Fruit fly (Drosophila melanogaster) whole organism, pupa: ENCODE data around the gene Tim17a1.

Source experiments
- CG10348 ChIP-seq: fragments of 200-800 bp; sonication (Bioruptor generic); IDR thresholded peaks from 2 replicates; pipeline ENCODE4 v1.3.6; 2022; ENCODE audit warnings: missing biosample characterization, missing genetic modification characterization
- CG32121 ChIP-seq: fragments of 200-800 bp; sonication (Bioruptor generic); IDR thresholded peaks from 2 replicates; pipeline ENCODE4 v1.3.6; 2022; ENCODE audit warnings: missing biosample characterization, missing genetic modification characterization
- CG4496 ChIP-seq: fragments of 200-800 bp; sonication (Bioruptor generic); IDR thresholded peaks from 3 replicates; pipeline ENCODE4 v1.3.6; 2022; ENCODE audit warnings: missing biosample characterization, missing genetic modification characterization
- CG9948 ChIP-seq: fragments of 200-800 bp; sonication (Bioruptor generic); optimal IDR thresholded peaks from 2 replicates; lab custom pipeline; 2018; ENCODE audit warnings: missing biosample characterization, mild to moderate bottlenecking, missing genetic modification characterization, moderate library complexity
- EcR ChIP-seq: fragments of 200-800 bp; sonication (Bioruptor generic); optimal IDR thresholded peaks from 3 replicates; lab custom pipeline; 2019; ENCODE audit warnings: missing biosample characterization, missing genetic modification characterization, mild to moderate bottlenecking, moderate library complexity, missing genetic modification reagents
- Pif1A ChIP-seq: fragments of 200-800 bp; sonication (Bioruptor generic); optimal IDR thresholded peaks from 3 replicates; lab custom pipeline; 2016; ENCODE audit warnings: missing biosample characterization, missing genetic modification characterization
- Pif1B ChIP-seq: fragments of 200-800 bp; sonication (Bioruptor generic); optimal IDR thresholded peaks from 3 replicates; lab custom pipeline; 2016; ENCODE audit warnings: missing biosample characterization, missing genetic modification characterization
- fd96Ca ChIP-seq: fragments of 200-800 bp; sonication (Bioruptor generic); IDR thresholded peaks from 3 replicates; pipeline ENCODE4 v1.3.6; 2022; ENCODE audit warnings: missing biosample characterization, missing genetic modification characterization

DNA sequence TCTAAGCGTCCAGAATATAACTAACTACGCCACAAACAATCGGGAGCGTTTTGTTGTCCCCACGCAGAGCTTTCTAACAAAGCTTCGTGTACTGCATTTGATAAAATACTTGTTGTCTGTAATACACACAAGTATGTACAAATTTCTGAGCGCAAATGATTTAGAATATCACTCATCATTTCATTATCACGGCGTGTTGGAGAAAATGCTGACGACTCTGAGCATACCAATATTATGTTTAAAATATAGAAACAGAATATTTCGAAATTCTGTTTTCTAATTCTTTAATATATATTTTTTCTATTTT is 41.4 kb upstream of the Tim17a1 start, which contains the start of gene Cyp9f2:
- TF ChIP-seq CG4496 (GFP tag; lab: Robert Waterston, UW): no peak
- no peak for TF ChIP-seq EcR
- TF ChIP-seq CG9948 (tag; lab: Kevin White, UChicago): no peak
- no peak for TF ChIP-seq CG32121 (GFP tag; lab: Robert Waterston, UW)
- TF ChIP-seq CG10348: no peak
- TF ChIP-seq fd96Ca (GFP tag; lab: Robert Waterston, UW): no peak
- no peak for TF ChIP-seq Pif1A (GFP tag; lab: Kevin White, UChicago)
- no peak for TF ChIP-seq Pif1B (GFP tag; lab: Kevin White, UChicago)
